Worm (Caenorhabditis elegans): Measurements from ENCODE around the gene ceh-39.

The ceh-39 gene

DNA sequence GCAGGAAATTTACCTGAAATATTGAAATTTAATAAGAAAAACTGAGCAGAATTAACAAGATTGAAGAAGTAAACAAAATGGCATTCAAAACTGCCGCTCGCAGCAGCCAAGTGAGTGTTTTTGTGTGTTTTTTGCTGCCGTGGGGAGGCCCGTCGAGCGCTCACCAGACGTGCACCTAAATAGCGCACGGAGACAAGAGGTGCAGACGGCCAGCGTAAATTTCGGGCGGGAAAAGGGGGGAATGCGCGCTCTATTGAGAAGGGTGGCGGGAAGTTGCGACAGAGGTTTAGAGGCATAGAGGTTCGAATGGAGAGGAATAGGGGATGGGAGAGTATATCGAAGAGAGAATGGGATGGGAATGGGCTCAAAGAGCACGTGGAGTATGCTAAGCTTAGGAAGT lies at the start of gene ceh-39:
TSS of gene ceh-39 (minus strand) at position 13 of the 400 bp plus-strand sequence.
- TF ChIP-seq unc-62 (GFP tag; optimal IDR thresholded peaks at IDR 0.05 in 1 of 2) (peak in 1 of 2 experiments; percentile 7), unc-62 (tag; optimal IDR thresholded peaks at IDR 0.05) (no peak), tag-97 (GFP tag; IDR thresholded peaks at IDR 0.05) (no peak), aha-1 (tag) (peak; percentile 86), T20F7.1 (GFP tag; optimal IDR thresholded peaks at IDR 0.05) (no peak), pqm-1 (tag; optimal IDR thresholded peaks at IDR 0.05) (no peak), fkh-10 (GFP tag; optimal IDR thresholded peaks at IDR 0.05) (peak; percentile 42), egl-43 (GFP tag; IDR thresholded peaks at IDR 0.05) (no peak), daf-19 (GFP tag; conservative IDR thresholded peaks at IDR 0.05) (no peak), ceh-20 (GFP tag; IDR thresholded peaks at IDR 0.05) (no peak), lim-7 (GFP tag; IDR thresholded peaks at IDR 0.05) (no peak), cey-2 (tag; optimal IDR thresholded peaks at IDR 0.05; ENCODE audit: borderline replicate concordance, insufficient read depth) (no peak), nhr-11 (tag; optimal IDR thresholded peaks at IDR 0.05) (peak; percentile 25), ceh-32 (tag; optimal IDR thresholded peaks at IDR 0.05; ENCODE audit: poor library complexity) (no peak), snpc-4 (tag; optimal IDR thresholded peaks at IDR 0.05) (no peak), tra-1 (GFP tag; IDR thresholded peaks at IDR 0.05) (no peak), lin-1 (GFP tag; IDR thresholded peaks at IDR 0.05) (no peak), lsy-2 (tag; optimal IDR thresholded peaks at IDR 0.05) (no peak), zip-2 (tag; optimal IDR thresholded peaks at IDR 0.05) (no peak), arid-1 (GFP tag; conservative IDR thresholded peaks at IDR 0.05) (no peak), mdl-1 (tag; optimal IDR thresholded peaks at IDR 0.05) (peak in 1 of 2 experiments; percentile 41), spr-1 (tag; optimal IDR thresholded peaks at IDR 0.05) (no peak), saeg-2 (GFP tag; IDR thresholded peaks at IDR 0.05) (no peak), daf-12 (tag; optimal IDR thresholded peaks at IDR 0.05) (no peak), mes-2 (tag; optimal IDR thresholded peaks at IDR 0.05; ENCODE audit: poor library complexity, severe bottlenecking) (peak; percentile 62), Y105C5A.15 (GFP tag; IDR thresholded peaks at IDR 0.05) (0 out of 2 replicates have a peak, but pooled peaks have one; percentile 8), hif-1 (tag; optimal IDR thresholded peaks at IDR 0.05) (peak in 1 of 2 experiments; percentile 32), sdz-12 (GFP tag; optimal IDR thresholded peaks at IDR 0.05) (no peak), snpc-1.2 (GFP tag; IDR thresholded peaks at IDR 0.05) (no peak), dpl-1 (GFP tag; optimal IDR thresholded peaks at IDR 0.05) (peak; percentile 69), aly-2 (tag; optimal IDR thresholded peaks at IDR 0.05) (no peak), attf-4 (tag; optimal IDR thresholded peaks at IDR 0.05) (no peak), set-16 (GFP tag; IDR thresholded peaks at IDR 0.05) (peak; percentile 75), ama-1 (optimal IDR thresholded peaks at IDR 0.05) (no peak), mxl-2 (GFP tag; conservative IDR thresholded peaks at IDR 0.05) (no peak), lin-39 (tag; optimal IDR thresholded peaks at IDR 0.05) (no peak), nhr-237 (tag; optimal IDR thresholded peaks at IDR 0.05) (no peak), rbr-2 (tag; optimal IDR thresholded peaks at IDR 0.05) (peak; percentile 69), vab-7 (GFP tag; IDR thresholded peaks at IDR 0.05) (0 out of 2 replicates have a peak, but pooled peaks have one; percentile 46), zfp-2 (tag; optimal IDR thresholded peaks at IDR 0.05) (no peak), nhr-48 (tag; optimal IDR thresholded peaks at IDR 0.05) (no peak), ceh-62 (tag; optimal IDR thresholded peaks at IDR 0.05) (no peak), madf-5 (GFP tag; IDR thresholded peaks at IDR 0.05) (no peak), zip-11 (GFP tag; IDR thresholded peaks at IDR 0.05) (no peak), nhr-10 (tag; optimal IDR thresholded peaks at IDR 0.05) (no peak), hlh-11 (tag; optimal IDR thresholded peaks at IDR 0.05) (peak; percentile 35), lir-3 (tag; optimal IDR thresholded peaks at IDR 0.05) (no peak), unc-130 (GFP tag; optimal IDR thresholded peaks at IDR 0.05) (no peak), nhr-41 (GFP tag; IDR thresholded peaks at IDR 0.05) (no peak), lin-15B (tag; optimal IDR thresholded peaks at IDR 0.05) (no peak), fos-1 (tag; optimal IDR thresholded peaks at IDR 0.05) (no peak), daf-8 (GFP tag; IDR thresholded peaks at IDR 0.05) (no peak), ceh-82 (tag; optimal IDR thresholded peaks at IDR 0.05) (no peak)
